Worm (Caenorhabditis elegans) whole organism, L4/young adult: ENCODE data around the gene ceh-40.

Experiments used
- W03F9.2 ChIP-seq: fragments of 150-350 bp; optimal IDR thresholded peaks from 2 replicates; lab custom pipeline; 2014; ENCODE audit warnings: missing biosample characterization, missing genetic modification characterization
- dao-5 ChIP-seq: sonication (generic microtip); optimal IDR thresholded peaks from 2 replicates; lab custom pipeline; 2016; ENCODE audit warnings: missing genotype, missing genetic modification characterization, moderate library complexity, missing compliant biosample characterization
- him-1 ChIP-seq: sonication (generic microtip); optimal IDR thresholded peaks from 2 replicates; lab custom pipeline; 2016; ENCODE audit warnings: missing genotype, missing genetic modification reagents, missing genetic modification characterization, missing compliant biosample characterization

DNA sequence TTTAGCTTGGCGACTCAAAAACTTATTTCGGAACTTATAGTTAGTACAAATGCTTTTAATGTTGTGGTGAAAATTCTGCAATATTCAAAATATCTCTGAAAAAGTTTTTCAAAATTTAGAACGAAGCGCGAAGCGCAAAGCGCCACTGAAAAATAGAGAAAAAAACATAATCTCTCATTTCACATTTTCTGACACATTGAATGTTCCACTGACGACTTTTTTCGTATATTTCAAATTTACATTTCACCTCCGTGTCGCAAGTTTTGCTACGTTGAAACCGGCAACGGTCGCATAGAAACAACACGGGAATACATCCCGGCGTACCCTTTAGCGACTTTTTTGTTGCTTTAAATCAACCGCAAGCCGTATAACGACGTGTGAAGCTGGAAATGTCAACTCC is 27.8 kb upstream of the ceh-40 start, which contains the start of gene F42F12.14:
- no peak for TF ChIP-seq W03F9.2
- no peak for TF ChIP-seq him-1 (tag; lab: Kevin White, UChicago)
- TF ChIP-seq dao-5 (tag; lab: Kevin White, UChicago), result no peak
